Fruit fly (Drosophila melanogaster): ENCODE data around the gene CG11601.

DNA sequence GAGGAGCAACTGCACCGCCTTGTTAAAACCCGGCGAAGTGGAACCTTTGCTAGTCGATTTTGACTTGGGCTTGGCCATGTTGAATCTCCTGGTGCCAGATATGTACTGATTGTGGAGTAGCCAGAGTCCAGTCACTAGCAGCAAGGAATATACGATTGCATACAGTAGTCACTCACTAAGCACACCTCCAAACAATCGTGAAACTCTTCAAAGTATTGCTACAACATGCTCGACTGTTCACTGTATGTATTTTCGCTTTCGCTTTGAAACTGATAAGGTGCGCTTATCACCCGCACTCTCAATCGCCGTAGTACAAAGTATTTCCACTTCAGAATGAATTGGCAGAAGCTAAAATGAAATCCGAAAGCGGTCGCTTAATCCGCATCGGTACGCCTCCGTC lies 3.4 kb upstream of the CG11601 start:
- peak; percentile 60 for TF ChIP-seq CG14711 (tag; optimal IDR thresholded peaks at IDR 0.05)
- TF ChIP-seq tj (GFP tag; optimal IDR thresholded peaks at IDR 0.05), result peak; percentile 47
- TF ChIP-seq Hr96 (GFP tag; optimal IDR thresholded peaks at IDR 0.05), result no peak
- TF ChIP-seq cic (GFP tag; optimal IDR thresholded peaks at IDR 0.05), result peak; percentile 98
- no peak for TF ChIP-seq kay (GFP tag; ENCODE audit: borderline replicate concordance)
- TF ChIP-seq Mnt (GFP tag; optimal IDR thresholded peaks at IDR 0.05), result peak; percentile 83
- no peak for TF ChIP-seq cnc (optimal IDR thresholded peaks at IDR 0.05)
- peak; percentile 90 for TF ChIP-seq CG12768 (GFP tag; optimal IDR thresholded peaks at IDR 0.05)
- peak; percentile 76 for TF ChIP-seq CG11617 (GFP tag; optimal IDR thresholded peaks at IDR 0.05)
- peak; percentile 51 for TF ChIP-seq Crg-1 (GFP tag; optimal IDR thresholded peaks at IDR 0.05)
- TF ChIP-seq pad (GFP tag; optimal IDR thresholded peaks at IDR 0.05), result peak; percentile 64
- TF ChIP-seq CG5204 (GFP tag; optimal IDR thresholded peaks at IDR 0.05), result no peak
- peak; percentile 76 for TF ChIP-seq CG7045 (GFP tag; optimal IDR thresholded peaks at IDR 0.05)
- peak; percentile 65 for TF ChIP-seq Clk (GFP tag; optimal IDR thresholded peaks at IDR 0.05)

Measured in whole organism, adult.